Worm (Caenorhabditis elegans) whole organism, late embryonic: Measurements from ENCODE around the gene slc-36.5.

ENCODE experiments used
- C08G9.2 ChIP-seq: sonication (generic microtip); optimal IDR thresholded peaks from 2 replicates; lab custom pipeline; 2016; ENCODE audit warnings: mild to moderate bottlenecking, missing genetic modification characterization, moderate library complexity, missing compliant biosample characterization
- K02D7.2 ChIP-seq: sonication (generic microtip); optimal IDR thresholded peaks from 2 replicates; lab custom pipeline; 2017; ENCODE audit warnings: mild to moderate bottlenecking, missing genetic modification characterization, missing compliant biosample characterization
- K09A11.1 ChIP-seq: sonication (generic microtip); optimal IDR thresholded peaks from 2 replicates; lab custom pipeline; 2017; ENCODE audit warnings: antibody characterized with exemption, mild to moderate bottlenecking, missing genetic modification characterization, missing compliant biosample characterization; ENCODE audit not compliant: insufficient read depth
- T23F11.4 ChIP-seq: fragments of 200-800 bp; sonication (Bioruptor generic); optimal IDR thresholded peaks from 2 replicates; lab custom pipeline; 2018; ENCODE audit warnings: mild to moderate bottlenecking, missing genetic modification characterization, missing compliant biosample characterization
- Y22D7AL.16 ChIP-seq: sonication (generic microtip); optimal IDR thresholded peaks from 2 replicates; lab custom pipeline; 2016; ENCODE audit warnings: missing genetic modification characterization, missing compliant biosample characterization
- ahr-1 ChIP-seq: sonication (generic microtip); optimal IDR thresholded peaks from 2 replicates; lab custom pipeline; 2016; ENCODE audit warnings: missing genetic modification characterization, missing compliant biosample characterization
- ama-1 ChIP-seq: fragments of 150-350 bp; optimal IDR thresholded peaks from 2 replicates; lab custom pipeline; 2014
- ceh-18 ChIP-seq: sonication (generic microtip); optimal IDR thresholded peaks from 2 replicates; lab custom pipeline; 2016; ENCODE audit warnings: missing genetic modification characterization, missing compliant biosample characterization
- ceh-19 ChIP-seq: fragments of 200-800 bp; sonication (Bioruptor generic); optimal IDR thresholded peaks from 2 replicates; lab custom pipeline; 2018; ENCODE audit warnings: mild to moderate bottlenecking, missing genetic modification characterization, missing compliant biosample characterization
- ceh-24 ChIP-seq: sonication (generic microtip); optimal IDR thresholded peaks from 2 replicates; lab custom pipeline; 2016; ENCODE audit warnings: mild to moderate bottlenecking, missing genetic modification characterization, missing compliant biosample characterization
- ceh-30 ChIP-seq: fragments of 150-350 bp; optimal IDR thresholded peaks from 2 replicates; lab custom pipeline; 2014; ENCODE audit warnings: missing biosample characterization, missing genetic modification characterization
- ceh-34 ChIP-seq: sonication (generic microtip); optimal IDR thresholded peaks from 2 replicates; lab custom pipeline; 2016; ENCODE audit warnings: mild to moderate bottlenecking, missing genetic modification characterization, missing compliant biosample characterization
- ceh-48 ChIP-seq: sonication (generic microtip); optimal IDR thresholded peaks from 2 replicates; lab custom pipeline; 2016; ENCODE audit warnings: missing genetic modification characterization, inconsistent platforms, missing compliant biosample characterization
- ceh-6 ChIP-seq: fragments of 200-800 bp; sonication (Bioruptor generic); optimal IDR thresholded peaks from 2 replicates; lab custom pipeline; 2018; ENCODE audit warnings: mild to moderate bottlenecking, missing genetic modification characterization, missing compliant biosample characterization
- ceh-9 ChIP-seq: sonication (generic microtip); optimal IDR thresholded peaks from 2 replicates; lab custom pipeline; 2016; ENCODE audit warnings: mild to moderate bottlenecking, missing genetic modification characterization, inconsistent platforms, missing compliant biosample characterization
- che-1 ChIP-seq: sonication (generic microtip); optimal IDR thresholded peaks from 2 replicates; lab custom pipeline; 2016; ENCODE audit warnings: mild to moderate bottlenecking, missing genetic modification characterization, missing compliant biosample characterization
- dmd-4 ChIP-seq: sonication (generic microtip); optimal IDR thresholded peaks from 2 replicates; lab custom pipeline; 2016; ENCODE audit warnings: borderline replicate concordance, missing genetic modification characterization, missing compliant biosample characterization
- dve-1 ChIP-seq: sonication (generic microtip); optimal IDR thresholded peaks from 2 replicates; lab custom pipeline; 2017; ENCODE audit warnings: antibody characterized with exemption, mild to moderate bottlenecking, missing genetic modification characterization, missing compliant biosample characterization
- elt-2 ChIP-seq: sonication (generic microtip); optimal IDR thresholded peaks from 2 replicates; lab custom pipeline; 2016; ENCODE audit warnings: missing genetic modification reagents, missing genetic modification characterization, missing compliant biosample characterization
- ets-4 ChIP-seq: sonication (generic microtip); optimal IDR thresholded peaks from 2 replicates; lab custom pipeline; 2016; ENCODE audit warnings: missing genetic modification characterization, missing compliant biosample characterization
- eyg-1 ChIP-seq: sonication (generic microtip); optimal IDR thresholded peaks from 2 replicates; lab custom pipeline; 2016; ENCODE audit warnings: missing genotype, missing genetic modification characterization, missing compliant biosample characterization
- fkh-10 ChIP-seq: fragments of 150-350 bp; optimal IDR thresholded peaks from 2 replicates; lab custom pipeline; 2014; ENCODE audit warnings: missing biosample characterization, missing genetic modification reagents, missing genetic modification characterization
- fkh-6 ChIP-seq: sonication (generic microtip); optimal IDR thresholded peaks from 2 replicates; lab custom pipeline; 2016; ENCODE audit warnings: missing genetic modification characterization, missing compliant biosample characterization
- hlh-15 ChIP-seq: sonication (generic microtip); optimal IDR thresholded peaks from 2 replicates; lab custom pipeline; 2016; ENCODE audit warnings: missing genetic modification characterization, missing compliant biosample characterization
- hlh-30 ChIP-seq: sonication (generic microtip); optimal IDR thresholded peaks from 2 replicates; lab custom pipeline; 2017; ENCODE audit warnings: antibody characterized with exemption, missing genetic modification characterization, missing compliant biosample characterization; ENCODE audit not compliant: insufficient read depth
- hlh-6 ChIP-seq: sonication (generic microtip); optimal IDR thresholded peaks from 2 replicates; lab custom pipeline; 2016; ENCODE audit warnings: missing genotype, missing genetic modification characterization, missing compliant biosample characterization
- hlh-8 ChIP-seq: sonication (generic microtip); optimal IDR thresholded peaks from 2 replicates; lab custom pipeline; 2016; ENCODE audit warnings: missing genotype, missing genetic modification characterization, missing compliant biosample characterization
- lim-6 ChIP-seq: sonication (generic microtip); optimal IDR thresholded peaks from 2 replicates; lab custom pipeline; 2016; ENCODE audit warnings: missing genetic modification characterization, missing compliant biosample characterization
- lin-11 ChIP-seq: fragments of 200-800 bp; sonication (Bioruptor generic); optimal IDR thresholded peaks from 2 replicates; lab custom pipeline; 2018; ENCODE audit warnings: mild to moderate bottlenecking, missing genetic modification characterization, missing compliant biosample characterization
- madf-2 ChIP-seq: sonication (generic microtip); optimal IDR thresholded peaks from 2 replicates; lab custom pipeline; 2017; ENCODE audit warnings: missing genetic modification characterization, missing compliant biosample characterization
- nfya-1 ChIP-seq: sonication (generic microtip); optimal IDR thresholded peaks from 2 replicates; lab custom pipeline; 2017; ENCODE audit warnings: missing genetic modification characterization, mild to moderate bottlenecking, missing compliant biosample characterization, antibody characterized with exemption, moderate library complexity
- nhr-11 ChIP-seq: fragments of 150-350 bp; optimal IDR thresholded peaks from 2 replicates; lab custom pipeline; 2014; ENCODE audit warnings: missing biosample characterization, missing genetic modification characterization
- nhr-232 ChIP-seq: sonication (generic microtip); optimal IDR thresholded peaks from 2 replicates; lab custom pipeline; 2016; ENCODE audit warnings: missing genetic modification characterization, missing compliant biosample characterization
- npax-4 ChIP-seq: sonication (generic microtip); optimal IDR thresholded peaks from 2 replicates; lab custom pipeline; 2016; ENCODE audit warnings: missing genetic modification characterization, missing compliant biosample characterization
- pat-9 ChIP-seq: fragments of 200-800 bp; sonication (Bioruptor generic); optimal IDR thresholded peaks from 2 replicates; lab custom pipeline; 2018; ENCODE audit warnings: mild to moderate bottlenecking, missing genetic modification characterization, moderate library complexity, missing compliant biosample characterization
- pax-1 ChIP-seq: fragments of 150-350 bp; optimal IDR thresholded peaks from 2 replicates; lab custom pipeline; 2014; ENCODE audit warnings: missing biosample characterization, missing genetic modification characterization
- pha-2 ChIP-seq: sonication (generic microtip); optimal IDR thresholded peaks from 2 replicates; lab custom pipeline; 2017; ENCODE audit warnings: mild to moderate bottlenecking, missing genetic modification characterization, missing compliant biosample characterization
- pros-1 ChIP-seq: fragments of 150-350 bp; optimal IDR thresholded peaks from 2 replicates; lab custom pipeline; 2014; ENCODE audit warnings: missing biosample characterization, missing genetic modification reagents, missing genetic modification characterization
- ref-2 ChIP-seq: sonication (generic microtip); optimal IDR thresholded peaks from 2 replicates; lab custom pipeline; 2016; ENCODE audit warnings: missing genetic modification characterization, missing compliant biosample characterization
- rnt-1 ChIP-seq: sonication (generic microtip); optimal IDR thresholded peaks from 2 replicates; lab custom pipeline; 2016; ENCODE audit warnings: missing genetic modification characterization, missing compliant biosample characterization
- sox-2 ChIP-seq: fragments of 200-800 bp; sonication (Bioruptor generic); IDR thresholded peaks from 2 replicates; pipeline ENCODE4 v1.3.6; 2022; ENCODE audit warnings: missing genetic modification reagents, missing genetic modification characterization, missing compliant biosample characterization
- sox-4 ChIP-seq: sonication (generic microtip); optimal IDR thresholded peaks from 2 replicates; lab custom pipeline; 2017; ENCODE audit warnings: mild to moderate bottlenecking, missing genetic modification characterization, inconsistent platforms, missing compliant biosample characterization
- tbx-2 ChIP-seq: sonication (generic microtip); optimal IDR thresholded peaks from 2 replicates; lab custom pipeline; 2016; ENCODE audit warnings: missing genetic modification characterization, missing compliant biosample characterization
- unc-3 ChIP-seq, 2 experiments: fragments of 200-800 bp in 1 of 2; sonication (Bioruptor generic) in 1 of 2; sonication (generic microtip) in 1 of 2; conservative IDR thresholded peaks in 1 of 2; optimal IDR thresholded peaks in 1 of 2; 2 replicates each; pipeline versions ENCODE4 v1.3.6 to Lab custom; 2016 to 2022; ENCODE audit warnings: missing compliant biosample characterization in 2 of 2, missing genetic modification characterization in 2 of 2, missing genetic modification reagents in 1 of 2
- unc-42 ChIP-seq: sonication (generic microtip); optimal IDR thresholded peaks from 2 replicates; lab custom pipeline; 2016; ENCODE audit warnings: missing genotype, missing genetic modification characterization, missing compliant biosample characterization
- unc-55 ChIP-seq: sonication (generic microtip); optimal IDR thresholded peaks from 2 replicates; lab custom pipeline; 2017; ENCODE audit warnings: missing biosample characterization, missing genetic modification reagents, missing genetic modification characterization

Gene slc-36.5

DNA sequence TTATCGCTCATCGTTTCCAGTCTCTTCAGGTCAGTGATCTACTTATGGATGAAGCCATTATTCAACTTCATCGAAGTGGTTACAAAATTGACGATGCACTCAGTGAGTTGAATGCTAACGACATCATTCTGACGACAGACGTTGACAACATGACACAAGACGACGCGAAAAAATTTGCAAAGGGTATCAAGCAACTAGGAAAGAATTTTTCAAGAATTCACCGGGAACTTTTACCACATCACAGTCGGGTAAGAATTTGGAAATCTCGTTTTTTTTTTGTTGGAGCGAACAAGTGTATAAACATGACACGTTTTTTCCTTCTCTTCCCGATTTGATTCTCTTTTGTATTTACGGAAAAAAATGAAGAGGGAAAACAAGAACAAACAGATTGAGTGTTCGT lies 36.2 kb downstream of the slc-36.5 start:
- no peak for TF ChIP-seq ama-1 (lab: Kevin White, UChicago)
- TF ChIP-seq dve-1 (tag; lab: Kevin White, UChicago): no peak
- no peak for TF ChIP-seq elt-2 (tag; lab: Kevin White, UChicago)
- TF ChIP-seq C08G9.2: no peak
- TF ChIP-seq npax-4: no peak
- no peak for TF ChIP-seq ceh-6
- TF ChIP-seq rnt-1 (tag; lab: Kevin White, UChicago): no peak
- no peak for TF ChIP-seq ceh-24
- TF ChIP-seq ets-4 (tag; lab: Kevin White, UChicago): no peak
- TF ChIP-seq hlh-15 (tag; lab: Kevin White, UChicago): no peak

DNA sequence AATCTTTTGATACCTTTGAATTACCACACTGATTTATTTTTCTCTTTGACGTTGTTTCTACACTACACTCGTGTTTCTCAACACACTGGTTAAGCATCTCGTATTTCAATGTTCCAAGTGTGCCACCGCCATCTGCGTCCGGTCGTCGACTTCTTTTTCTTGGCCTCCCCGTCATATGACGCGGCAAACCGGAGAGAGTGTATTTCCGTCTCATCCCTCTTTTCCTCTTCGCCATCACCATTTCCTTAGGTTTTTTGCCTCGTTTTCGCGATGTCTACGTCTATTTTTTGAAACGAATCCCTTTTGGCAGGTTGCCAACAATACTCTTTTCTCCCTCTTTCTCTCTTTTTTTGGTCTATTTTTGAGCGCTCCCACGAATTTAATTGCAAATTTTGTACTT lies 37.9 kb downstream of the slc-36.5 start:
- TF ChIP-seq nfya-1 (tag; lab: Kevin White, UChicago) (peak; percentile 29), ceh-34 (peak; percentile 96), hlh-30 (tag; lab: Kevin White, UChicago) (peak; percentile 75), eyg-1 (peak; percentile 20), ceh-48 (tag; lab: Kevin White, UChicago) (no peak), tbx-2 (tag; lab: Kevin White, UChicago) (peak; percentile 46), nhr-232 (tag; lab: Kevin White, UChicago) (no peak), ceh-18 (peak; percentile 30)

DNA sequence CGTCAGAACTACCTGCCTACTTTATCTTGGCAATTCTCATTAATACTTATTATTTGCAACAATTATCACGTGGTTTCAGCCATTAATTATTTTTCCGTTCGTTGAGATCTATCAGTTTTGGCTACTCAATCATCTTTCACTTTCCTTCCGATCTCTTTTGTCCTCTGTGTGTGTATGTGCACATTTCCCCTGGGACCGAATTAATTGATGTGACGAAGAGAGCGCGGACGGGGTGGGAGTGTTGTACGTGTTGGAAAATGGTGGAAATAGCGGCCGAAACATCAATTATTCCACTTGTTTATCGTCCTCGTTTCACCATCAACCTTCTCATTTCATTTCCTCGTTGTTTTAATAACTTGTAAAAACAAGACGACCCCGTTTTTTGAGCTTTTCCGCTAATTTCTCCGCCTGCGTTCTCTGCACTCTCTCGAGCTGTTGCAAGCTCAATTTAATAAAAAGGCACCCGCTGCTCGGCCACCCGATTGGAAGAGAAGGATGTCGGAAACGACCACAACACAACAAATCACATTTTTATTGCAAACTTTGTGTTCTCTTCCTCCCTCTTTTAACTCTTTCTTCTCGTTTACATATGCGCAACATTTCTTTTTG lies 38.5 kb downstream of the slc-36.5 start:
- TF ChIP-seq Y22D7AL.16 (tag; lab: Kevin White, UChicago) (no peak), ceh-19 (GFP tag; lab: Kevin White, UChicago) (peak; percentile 0), eyg-1 (no peak), elt-2 (tag; lab: Kevin White, UChicago) (no peak), pax-1 (no peak), che-1 (tag; lab: Kevin White, UChicago) (no peak), ceh-34 (no peak), nhr-11 (tag; lab: Kevin White, UChicago) (no peak), K09A11.1 (tag; lab: Kevin White, UChicago) (no peak), lim-6 (tag; lab: Kevin White, UChicago) (peak; percentile 18), ceh-48 (tag; lab: Kevin White, UChicago) (no peak), unc-55 (GFP tag; lab: Kevin White, UChicago) (peak; percentile 83), lin-11 (tag; lab: Kevin White, UChicago) (no peak), madf-2 (tag; lab: Kevin White, UChicago) (no peak), hlh-6 (tag; lab: Kevin White, UChicago) (no peak), ahr-1 (no peak), ceh-6 (no peak), T23F11.4 (GFP tag; lab: Kevin White, UChicago) (no peak), tbx-2 (tag; lab: Kevin White, UChicago) (peak; percentile 5), ceh-9 (tag; lab: Kevin White, UChicago) (no peak), unc-3 (GFP tag; conservative IDR thresholded peaks at IDR 0.05; lab: Robert Waterston, UW) (peak; percentile 84), unc-3 (tag; optimal IDR thresholded peaks at IDR 0.05; lab: Kevin White, UChicago) (peak; percentile 96), fkh-10 (GFP tag; lab: Kevin White, UChicago) (no peak), ceh-24 (no peak), pros-1 (tag; lab: Kevin White, UChicago) (no peak), hlh-8 (tag; lab: Kevin White, UChicago) (no peak), ama-1 (lab: Kevin White, UChicago) (no peak), dmd-4 (tag; lab: Kevin White, UChicago) (no peak), nhr-232 (tag; lab: Kevin White, UChicago) (no peak), ref-2 (tag; lab: Kevin White, UChicago) (no peak), rnt-1 (tag; lab: Kevin White, UChicago) (no peak), unc-42 (tag; lab: Kevin White, UChicago) (peak; percentile 97), pha-2 (tag; lab: Kevin White, UChicago) (no peak), ceh-30 (no peak), sox-2 (GFP tag; lab: Robert Waterston, UW) (peak; percentile 21; the same call in 1 of the 2 replicates), sox-4 (tag; lab: Kevin White, UChicago) (no peak), K02D7.2 (no peak), pat-9 (tag; lab: Kevin White, UChicago) (no peak), fkh-6 (tag; lab: Kevin White, UChicago) (no peak), hlh-15 (tag; lab: Kevin White, UChicago) (no peak), ceh-18 (no peak), nfya-1 (tag; lab: Kevin White, UChicago) (no peak)
